Worm (Caenorhabditis elegans): ENCODE data around the gene ZC168.2.
"Not testable (repeated sequence)": the region's sequence is repeated elsewhere in the genome, so short reads cannot be mapped to it uniquely, and the experiment has no call there.

Gene ZC168.2

ce11 chrIV:10727734-10728133 lies at the start of gene ZC168.2:
ZC168.2 (plus strand) TSS chrIV:10728034.
- TF ChIP-seq W03F9.2 (tag; optimal IDR thresholded peaks at IDR 0.05) (no peak), dao-5 (tag; optimal IDR thresholded peaks at IDR 0.05) (no peak), him-1 (tag; optimal IDR thresholded peaks at IDR 0.05) (no peak)

DNA sequence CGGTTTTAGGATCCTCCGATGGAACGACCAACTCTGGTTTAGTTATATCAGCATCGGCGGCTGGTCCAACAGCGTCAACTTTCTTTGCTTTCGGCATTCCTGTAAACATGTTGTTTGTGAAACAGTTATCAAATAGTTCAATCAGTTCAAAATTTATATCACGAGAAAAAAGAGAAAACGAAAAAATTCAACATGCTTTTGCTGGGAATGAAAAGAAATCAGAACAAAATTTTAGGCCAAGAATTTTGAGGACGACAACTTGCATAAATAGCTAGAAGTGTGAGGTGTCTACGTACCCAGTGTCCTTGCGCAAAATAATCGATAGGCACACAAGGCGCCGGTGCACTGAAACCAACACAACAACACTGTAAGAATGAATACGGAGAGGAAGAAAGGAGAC lies 47.5 kb upstream of the ZC168.2 start, which contains the start of gene K08C7.4:
Gene K08C7.4, minus strand, starts transcription at position 101 of the 400 bp plus-strand sequence.
- TF ChIP-seq W03F9.2 (tag; optimal IDR thresholded peaks at IDR 0.05) (no peak), dao-5 (tag; optimal IDR thresholded peaks at IDR 0.05) (no peak)

DNA sequence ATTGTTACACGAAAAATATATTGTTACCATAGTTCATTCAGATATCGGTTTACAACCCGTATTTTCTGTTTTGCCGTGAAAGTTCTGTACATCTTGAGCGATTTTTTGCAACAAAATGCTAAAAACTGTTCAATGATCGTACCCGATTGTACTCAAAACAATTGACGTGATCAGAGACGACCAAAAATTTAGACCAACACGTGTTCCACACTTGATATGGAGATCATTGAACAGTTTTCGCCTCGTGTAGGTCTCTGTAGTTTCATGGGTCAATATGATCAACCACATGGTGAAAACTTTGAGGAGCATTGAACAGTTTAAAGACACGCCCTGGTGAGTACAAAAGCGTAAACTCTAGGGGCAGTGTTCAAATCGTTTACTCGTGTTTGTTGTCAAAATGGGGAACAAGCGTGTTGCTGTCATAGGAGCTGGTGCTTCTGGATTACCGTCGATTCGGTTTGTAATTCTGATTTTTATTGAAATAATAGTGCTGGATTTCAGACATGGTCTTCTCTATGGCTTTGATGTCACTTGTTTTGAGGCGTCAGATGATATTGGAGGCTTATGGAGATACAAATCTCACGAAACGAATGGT lies 45.6 kb upstream of the ZC168.2 start, which contains the start of gene fmo-2:
Gene fmo-2, plus strand, starts transcription at position 370 of the 595 bp plus-strand sequence.
- TF ChIP-seq dao-5 (tag; optimal IDR thresholded peaks at IDR 0.05) (no peak), W03F9.2 (tag; optimal IDR thresholded peaks at IDR 0.05) (no peak), him-1 (tag; optimal IDR thresholded peaks at IDR 0.05) (no peak)

DNA sequence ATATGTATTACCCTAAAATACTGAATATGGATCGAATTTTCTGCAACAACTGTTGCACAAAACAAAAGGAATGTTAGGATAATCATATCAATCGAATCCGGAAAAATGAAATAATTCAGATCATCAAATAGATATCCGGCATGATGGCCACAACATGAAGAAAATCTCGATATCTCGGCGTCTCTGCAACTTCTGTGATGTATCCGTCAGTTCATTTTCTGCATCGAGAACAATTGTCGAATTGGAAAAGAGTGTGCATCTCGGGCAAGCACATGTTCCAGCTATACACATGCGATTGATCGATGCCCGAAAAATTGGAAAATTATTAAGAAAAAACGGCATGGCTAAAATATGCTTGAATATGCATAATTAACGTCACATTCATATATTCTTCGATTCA lies 42.1 kb upstream of the ZC168.2 start, which contains the start of the genes K08C7.6 and R102.1:
Gene K08C7.6, minus strand, starts transcription at position 101 of the 400 bp plus-strand sequence.
Gene R102.1, plus strand, starts transcription at position 291 of the 400 bp plus-strand sequence.
- TF ChIP-seq dao-5 (tag; optimal IDR thresholded peaks at IDR 0.05) (no peak), him-1 (tag; optimal IDR thresholded peaks at IDR 0.05) (no peak), W03F9.2 (tag; optimal IDR thresholded peaks at IDR 0.05) (no peak)

ce11 chrIV:10687307-10687706 lies 40.5 kb upstream of the ZC168.2 start, which contains the start of gene R102.2:
R102.2 (plus strand) TSS chrIV:10687607.
- TF ChIP-seq him-1, W03F9.2, dao-5 (tag; optimal IDR thresholded peaks at IDR 0.05): not testable (repeated sequence)

DNA sequence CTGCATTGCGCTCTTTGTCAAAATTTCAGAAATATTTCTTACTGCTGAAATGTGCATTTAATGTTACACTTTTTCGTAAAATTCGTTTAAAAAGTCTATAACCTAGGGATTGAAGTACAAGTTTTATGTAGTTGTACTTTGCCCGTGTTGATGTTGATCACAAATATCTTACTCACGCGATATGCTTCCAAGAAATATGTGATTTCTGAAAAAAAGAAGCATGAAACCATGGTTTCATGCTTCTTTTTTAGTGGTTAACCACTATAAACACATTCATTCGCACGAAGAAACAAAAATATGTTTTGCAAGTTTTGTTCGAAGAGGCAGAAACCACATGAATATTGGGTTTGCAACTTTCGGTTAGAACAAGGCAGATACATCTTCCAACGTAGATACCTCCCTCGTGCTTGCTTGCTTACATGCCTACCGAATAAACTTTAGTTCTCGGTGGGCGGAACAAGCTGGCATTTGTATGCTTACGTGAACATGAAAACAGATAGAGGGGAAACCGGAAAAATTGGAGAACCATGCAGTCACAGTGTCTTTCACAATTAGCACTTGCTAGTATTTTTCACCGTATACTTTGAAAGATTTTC lies 38.8 kb upstream of the ZC168.2 start, which contains the start of gene R102.3:
Gene R102.3, plus strand, starts transcription at position 546 of the 596 bp plus-strand sequence.
- TF ChIP-seq dao-5 (tag; optimal IDR thresholded peaks at IDR 0.05) (no peak), him-1 (tag; optimal IDR thresholded peaks at IDR 0.05) (no peak), W03F9.2 (tag; optimal IDR thresholded peaks at IDR 0.05) (no peak)

- TF ChIP-seq him-1 (tag; optimal IDR thresholded peaks at IDR 0.05) (no peak), W03F9.2 (tag; optimal IDR thresholded peaks at IDR 0.05) (no peak), dao-5 (tag; optimal IDR thresholded peaks at IDR 0.05) (no peak)
These were observed 37.7 kb upstream of the ZC168.2 start, which contains the start of gene R102.8 for ce11 chrIV:10690139-10690538. R102.8 (minus strand) TSS chrIV:10690239.

DNA sequence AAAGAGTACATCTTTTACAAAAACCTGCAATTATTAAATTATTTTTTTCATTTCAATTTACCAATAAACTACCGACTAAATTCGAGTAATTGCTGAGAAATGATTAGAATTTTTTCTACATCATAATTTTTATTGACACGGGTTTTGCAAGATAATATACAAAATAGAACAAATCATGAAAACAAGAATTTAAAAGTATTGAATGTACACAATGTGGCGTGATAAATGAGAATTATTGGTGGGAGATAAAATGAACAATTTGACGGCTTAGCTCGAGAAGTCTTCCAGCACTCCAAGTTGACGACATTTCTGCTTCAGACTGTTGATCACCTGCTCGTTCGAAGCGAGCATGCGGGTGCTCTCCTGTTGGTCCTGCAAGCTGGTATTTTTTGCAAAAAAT lies 32.6 kb upstream of the ZC168.2 start, which contains the start of gene R102.4:
Gene R102.4, minus strand, starts transcription at position 101 of the 400 bp plus-strand sequence.
- TF ChIP-seq him-1 (tag; optimal IDR thresholded peaks at IDR 0.05) (no peak), W03F9.2 (tag; optimal IDR thresholded peaks at IDR 0.05) (no peak), dao-5 (tag; optimal IDR thresholded peaks at IDR 0.05) (no peak)

ce11 chrIV:10697022-10697979 lies 30.5 kb upstream of the ZC168.2 start, which contains the start of gene allo-1:
allo-1 (minus strand) TSS chrIV:10697072.
- no peak for TF ChIP-seq dao-5 (tag; optimal IDR thresholded peaks at IDR 0.05)
- peak; percentile 62 for TF ChIP-seq W03F9.2 (tag; optimal IDR thresholded peaks at IDR 0.05)
- TF ChIP-seq him-1 (tag; optimal IDR thresholded peaks at IDR 0.05), result no peak

- TF ChIP-seq dao-5 (tag; optimal IDR thresholded peaks at IDR 0.05), result no peak
- no peak for TF ChIP-seq him-1 (tag; optimal IDR thresholded peaks at IDR 0.05)
- no peak for TF ChIP-seq W03F9.2 (tag; optimal IDR thresholded peaks at IDR 0.05)
These were observed 29.3 kb upstream of the ZC168.2 start for ce11 chrIV:10698486-10698885.

- TF ChIP-seq dao-5 (tag; optimal IDR thresholded peaks at IDR 0.05) (no peak), W03F9.2 (tag; optimal IDR thresholded peaks at IDR 0.05) (no peak), him-1 (tag; optimal IDR thresholded peaks at IDR 0.05) (no peak)
These were observed 28.8 kb upstream of the ZC168.2 start for ce11 chrIV:10699000-10699399.

DNA sequence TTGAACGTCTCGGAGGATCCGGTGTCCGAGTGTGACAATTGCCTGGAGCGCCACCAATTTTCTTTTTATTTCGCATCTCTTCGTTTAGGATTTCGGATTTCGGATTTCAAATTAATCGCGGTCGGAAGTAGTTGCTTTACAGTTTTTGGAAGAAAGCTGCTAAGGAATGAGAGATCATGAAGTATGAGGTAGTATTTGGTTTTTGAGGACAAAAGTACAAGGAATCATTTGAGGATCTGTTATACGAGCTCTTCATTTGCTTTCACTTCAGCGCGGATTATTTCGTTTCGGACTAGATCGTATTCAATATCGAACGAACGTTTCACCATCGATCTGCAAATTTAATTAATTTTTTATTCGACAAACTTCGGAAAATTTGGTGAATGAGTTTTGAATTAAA lies 28.2 kb upstream of the ZC168.2 start, which contains the start of gene R102.11:
Gene R102.11, minus strand, starts transcription at position 101 of the 400 bp plus-strand sequence.
- TF ChIP-seq him-1 (tag; optimal IDR thresholded peaks at IDR 0.05) (no peak), dao-5 (tag; optimal IDR thresholded peaks at IDR 0.05) (no peak), W03F9.2 (tag; optimal IDR thresholded peaks at IDR 0.05) (no peak)

- no peak for TF ChIP-seq W03F9.2 (tag; optimal IDR thresholded peaks at IDR 0.05)
- no peak for TF ChIP-seq him-1 (tag; optimal IDR thresholded peaks at IDR 0.05)
- TF ChIP-seq dao-5 (tag; optimal IDR thresholded peaks at IDR 0.05), result no peak
These were observed 25.9 kb upstream of the ZC168.2 start for ce11 chrIV:10701866-10702458.
